Worm (Caenorhabditis elegans): Measurements from ENCODE around the gene crn-5.

The crn-5 gene

DNA sequence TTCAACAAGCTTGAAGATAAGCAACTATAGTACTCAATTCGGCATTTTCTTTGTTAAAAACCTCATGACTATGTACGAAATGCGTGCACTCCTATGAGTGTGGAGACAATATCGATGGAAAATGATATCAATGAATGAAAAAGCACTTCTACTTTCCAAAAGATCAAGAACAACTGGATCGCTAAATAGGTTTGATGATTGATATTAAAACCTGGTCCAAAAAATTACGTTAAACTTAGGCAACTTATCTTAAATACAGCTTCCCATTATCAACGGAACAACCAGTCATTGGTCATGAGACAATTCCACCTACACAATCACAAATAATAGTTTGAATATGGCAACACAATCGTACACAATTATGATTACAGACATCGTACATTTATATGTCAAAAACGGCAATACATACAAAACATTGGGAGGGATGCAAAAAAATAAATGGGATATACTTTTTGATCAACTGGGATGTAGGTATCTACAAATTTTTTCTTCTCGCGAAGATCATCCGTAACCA lies 32.8 kb upstream of the crn-5 start (continued):
- TF ChIP-seq efl-3 (GFP tag; optimal IDR thresholded peaks at IDR 0.05) (no peak), nhr-19 (GFP tag; conservative IDR thresholded peaks at IDR 0.05) (no peak), nhr-85 (tag) (peak; percentile 65), Y116A8C.19 (tag; optimal IDR thresholded peaks at IDR 0.05; ENCODE audit: borderline replicate concordance) (no peak), ama-1 (optimal IDR thresholded peaks at IDR 0.05) (peak; percentile 3), elt-2 (tag; optimal IDR thresholded peaks at IDR 0.05) (peak; percentile 66)

- TF ChIP-seq ztf-11 (tag; optimal IDR thresholded peaks at IDR 0.05) (peak in 1 of 2 experiments; percentile 98), zip-4 (GFP tag; optimal IDR thresholded peaks at IDR 0.05) (peak; percentile 96), mab-9 (GFP tag; IDR thresholded peaks at IDR 0.05) (peak; percentile 99), hlh-17 (GFP tag; optimal IDR thresholded peaks at IDR 0.05; ENCODE audit: borderline replicate concordance) (no peak), nhr-90 (tag; optimal IDR thresholded peaks at IDR 0.05; ENCODE audit: poor library complexity) (peak; percentile 100), rnt-1 (tag; optimal IDR thresholded peaks at IDR 0.05) (peak; percentile 100), nhr-71 (tag; optimal IDR thresholded peaks at IDR 0.05) (peak; percentile 100), lsy-2 (tag; optimal IDR thresholded peaks at IDR 0.05) (peak; percentile 98 to 99), skn-1 (tag; optimal IDR thresholded peaks at IDR 0.05) (peak; percentile 100), tlp-1 (tag; optimal IDR thresholded peaks at IDR 0.05) (no peak), blmp-1 (tag; optimal IDR thresholded peaks at IDR 0.05) (peak; percentile 95), nhr-76 (tag; optimal IDR thresholded peaks at IDR 0.05) (peak; percentile 88), egl-27 (tag; optimal IDR thresholded peaks at IDR 0.05) (peak; percentile 90 to 100), lin-35 (GFP tag; optimal IDR thresholded peaks at IDR 0.05) (peak; percentile 100), alr-1 (tag; optimal IDR thresholded peaks at IDR 0.05; ENCODE audit: borderline replicate concordance) (no peak), mdl-1 (tag; optimal IDR thresholded peaks at IDR 0.05) (peak; percentile 82 to 99), unc-130 (tag; optimal IDR thresholded peaks at IDR 0.05) (peak; percentile 100), dpl-1 (GFP tag; optimal IDR thresholded peaks at IDR 0.05) (peak; percentile 100), lir-3 (tag; optimal IDR thresholded peaks at IDR 0.05; ENCODE audit: poor library complexity) (peak; percentile 98), C16A3.4 (tag; optimal IDR thresholded peaks at IDR 0.05) (peak; percentile 100), sox-4 (tag; optimal IDR thresholded peaks at IDR 0.05) (peak; percentile 98), pag-3 (tag; optimal IDR thresholded peaks at IDR 0.05; ENCODE audit: borderline replicate concordance, insufficient read depth) (peak; percentile 91), jun-1 (tag; optimal IDR thresholded peaks at IDR 0.05) (peak; percentile 99), elt-2 (tag; optimal IDR thresholded peaks at IDR 0.05) (peak; percentile 97), grh-1 (GFP tag; IDR thresholded peaks at IDR 0.05) (peak; percentile 100), irx-1 (tag; optimal IDR thresholded peaks at IDR 0.05) (peak; percentile 99), nhr-28 (tag; optimal IDR thresholded peaks at IDR 0.05) (peak; percentile 77), swsn-7 (tag; optimal IDR thresholded peaks at IDR 0.05) (peak; percentile 100), ama-1 (optimal IDR thresholded peaks at IDR 0.05) (peak; percentile 98), nhr-237 (tag; optimal IDR thresholded peaks at IDR 0.05) (peak; percentile 100), C04F5.9 (tag; optimal IDR thresholded peaks at IDR 0.05) (peak; percentile 98), lin-13 (GFP tag; optimal IDR thresholded peaks at IDR 0.05) (peak; percentile 100), unc-62 (GFP tag; optimal IDR thresholded peaks at IDR 0.05) (peak; percentile 100), fkh-8 (tag; optimal IDR thresholded peaks at IDR 0.05) (peak; percentile 100), elt-3 (tag; optimal IDR thresholded peaks at IDR 0.05) (peak; percentile 99 to 100 (median 100)), vab-15 (tag; optimal IDR thresholded peaks at IDR 0.05) (peak; percentile 100), C34B4.2 (tag; optimal IDR thresholded peaks at IDR 0.05) (peak; percentile 94), efl-3 (GFP tag; optimal IDR thresholded peaks at IDR 0.05) (peak; percentile 88), F16B12.6 (tag; optimal IDR thresholded peaks at IDR 0.05) (peak; percentile 81), nhr-85 (tag) (peak; percentile 100), snpc-4 (tag; optimal IDR thresholded peaks at IDR 0.05) (peak; percentile 95), ceh-63 (GFP tag; optimal IDR thresholded peaks at IDR 0.05) (peak; percentile 91), ets-5 (GFP tag; IDR thresholded peaks at IDR 0.05) (peak; percentile 97; the same call in 1 of the 2 replicates), lin-14 (GFP tag; optimal IDR thresholded peaks at IDR 0.05) (peak; percentile 100), lin-39 (tag; optimal IDR thresholded peaks at IDR 0.05) (peak; percentile 100), snu-23 (GFP tag; optimal IDR thresholded peaks at IDR 0.05) (peak; percentile 100)
These were observed 29.2 kb upstream of the crn-5 start, which contains the start of gene cdc-48.1 for ce11 chrII:10563368-10563767. TSS of gene cdc-48.1 (minus strand) at chrII:10563407.

Measured in whole organism, L1 larva.